Worm (Caenorhabditis elegans) whole organism, L4/young adult: ENCODE measurements around the gene ttr-7.

Experiments
- W03F9.2 ChIP-seq: fragments of 150-350 bp; optimal IDR thresholded peaks from 2 replicates; lab custom pipeline; 2014; ENCODE audit warnings: missing biosample characterization, missing genetic modification characterization
- dao-5 ChIP-seq: sonication (generic microtip); optimal IDR thresholded peaks from 2 replicates; lab custom pipeline; 2016; ENCODE audit warnings: missing genotype, missing genetic modification characterization, moderate library complexity, missing compliant biosample characterization
- him-1 ChIP-seq: sonication (generic microtip); optimal IDR thresholded peaks from 2 replicates; lab custom pipeline; 2016; ENCODE audit warnings: missing genotype, missing genetic modification reagents, missing genetic modification characterization, missing compliant biosample characterization

DNA sequence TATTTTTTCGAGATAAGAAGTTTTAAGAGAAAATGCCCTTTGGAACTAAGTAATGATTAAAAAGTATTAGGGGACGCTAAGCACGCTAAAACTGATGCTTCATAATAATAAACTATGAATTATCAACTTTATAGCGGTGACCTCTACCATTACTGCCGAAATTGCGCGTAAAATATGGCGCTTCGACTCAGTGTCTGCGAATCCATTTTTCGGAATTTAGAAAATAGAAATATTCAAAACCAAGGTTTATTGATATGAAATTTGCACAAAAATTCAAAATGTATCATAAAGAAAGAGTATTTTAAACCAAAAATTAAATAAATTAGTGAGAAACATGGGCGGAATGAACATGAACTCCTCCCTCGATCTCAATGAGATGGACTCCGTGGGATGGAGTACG, 6.5 kb upstream of the ttr-7 start:
- TF ChIP-seq W03F9.2 (tag; lab: Kevin White, UChicago) (no peak), him-1 (tag; lab: Kevin White, UChicago) (no peak), dao-5 (tag; lab: Kevin White, UChicago) (no peak)
